Fruit fly (Drosophila melanogaster): ENCODE measurements around the gene CG43342.
A peak's percentile ranks its signal among the peaks of the same experiment; 100 is the strongest.

The CG43342 gene

DNA sequence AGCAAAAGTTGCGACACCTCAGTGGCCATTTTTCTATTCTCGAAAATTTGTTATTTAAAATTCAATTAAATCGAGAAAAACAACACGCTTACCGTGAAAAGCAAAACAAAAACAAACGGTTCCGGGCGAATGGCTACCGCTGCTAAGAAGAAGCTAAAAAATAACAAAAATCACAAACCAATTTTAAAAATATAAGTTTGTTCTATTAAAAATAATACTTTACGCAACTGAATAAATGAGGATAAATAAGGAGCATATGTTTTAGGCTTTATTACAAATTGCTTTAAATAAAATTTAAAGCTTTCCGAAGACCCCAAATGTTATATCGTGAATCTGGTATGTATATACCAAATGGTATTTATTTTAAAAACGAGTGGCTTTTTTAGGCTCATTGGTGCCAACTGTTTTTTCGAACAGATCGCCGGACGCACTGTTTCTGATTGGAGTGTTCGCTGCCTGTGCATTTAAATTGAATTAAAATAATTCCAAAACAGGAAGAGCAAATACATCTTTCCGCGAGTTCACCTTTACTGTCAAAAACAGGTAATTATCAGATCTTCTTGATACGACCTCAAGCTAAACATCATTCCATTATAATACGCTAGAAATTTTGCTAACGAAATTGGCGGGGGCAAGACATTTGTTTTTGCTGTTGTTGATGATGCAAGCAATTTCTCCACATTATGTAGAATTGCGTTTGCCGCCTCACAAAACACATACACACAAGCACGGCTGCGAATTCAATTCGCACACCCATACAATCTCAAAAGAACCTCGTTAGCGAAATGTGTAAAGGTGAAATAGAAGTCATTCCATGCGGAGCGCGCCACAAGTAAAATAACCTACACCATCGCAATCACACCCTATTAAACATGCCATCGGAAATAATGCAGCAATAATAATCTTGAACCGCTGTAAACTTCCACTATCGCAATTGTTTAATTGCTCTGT is 13.7 kb upstream of the CG43342 start, which contains the start of the genes Polr3F and PyK:
Gene Polr3F (minus strand): TSS at position 248 of the 951 bp plus-strand sequence.
Gene PyK (plus strand): TSS at position 411 of the 951 bp plus-strand sequence.
- TF ChIP-seq CG17801 (GFP tag; optimal IDR thresholded peaks at IDR 0.05; ENCODE audit: partially characterized antibody), result peak; percentile 87

DNA sequence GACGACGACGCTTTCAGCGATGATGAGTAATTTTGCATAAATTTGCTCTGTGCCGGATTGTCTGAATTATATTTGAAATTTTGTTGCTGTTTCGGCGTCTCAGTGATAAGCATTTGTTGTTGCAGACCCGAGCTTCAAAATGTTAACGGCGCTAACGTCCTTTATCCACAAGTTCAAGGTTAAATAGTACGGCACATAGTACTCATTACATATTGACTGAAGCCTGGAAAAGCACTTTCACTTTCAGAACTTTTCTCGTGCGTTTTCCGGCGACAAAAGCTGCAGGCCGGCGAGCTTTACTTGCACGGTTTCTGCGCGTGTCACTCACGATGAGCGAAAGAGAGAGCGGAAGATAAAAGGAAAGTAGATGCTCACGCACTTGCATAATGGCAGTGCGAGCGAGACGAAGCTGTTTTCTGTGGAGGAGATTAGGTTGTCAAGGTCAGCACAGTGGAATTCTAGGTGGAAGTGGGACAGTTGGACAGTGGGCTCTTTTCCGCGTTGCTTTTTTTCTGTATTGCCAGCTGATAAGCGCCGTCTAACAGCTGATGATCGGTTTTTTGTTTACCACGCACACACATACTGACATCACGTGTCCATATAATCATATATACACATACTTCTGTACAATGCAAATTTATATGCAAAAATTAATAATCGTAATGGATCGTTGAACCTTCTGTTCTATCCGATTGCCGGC is 12.9 kb upstream of the CG43342 start:
- no peak for TF ChIP-seq CG17801 (GFP tag; optimal IDR thresholded peaks at IDR 0.05; ENCODE audit: partially characterized antibody)

DNA sequence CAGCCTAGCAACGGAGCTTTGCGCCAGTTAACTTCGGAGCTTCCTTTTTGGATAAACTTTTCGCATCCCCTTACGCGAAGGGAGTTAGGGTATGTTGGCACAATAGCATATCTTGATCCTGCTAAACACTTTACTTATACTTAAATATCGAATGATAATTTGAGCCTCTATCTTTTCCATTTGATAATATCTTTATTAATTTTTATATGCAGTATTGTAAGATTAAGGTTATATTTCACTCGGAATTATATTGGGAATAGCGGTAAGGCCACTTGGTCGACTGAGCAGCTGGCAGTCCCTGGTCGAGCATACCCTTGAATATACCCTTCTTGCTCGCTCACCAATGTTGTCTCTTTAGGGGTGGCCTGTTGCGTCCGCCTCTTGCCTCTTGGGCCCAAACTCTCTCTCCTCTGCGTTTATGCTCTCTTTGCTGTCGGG is 12.3 kb upstream of the CG43342 start:
- TF ChIP-seq CG17801 (GFP tag; optimal IDR thresholded peaks at IDR 0.05; ENCODE audit: partially characterized antibody), result no peak

DNA sequence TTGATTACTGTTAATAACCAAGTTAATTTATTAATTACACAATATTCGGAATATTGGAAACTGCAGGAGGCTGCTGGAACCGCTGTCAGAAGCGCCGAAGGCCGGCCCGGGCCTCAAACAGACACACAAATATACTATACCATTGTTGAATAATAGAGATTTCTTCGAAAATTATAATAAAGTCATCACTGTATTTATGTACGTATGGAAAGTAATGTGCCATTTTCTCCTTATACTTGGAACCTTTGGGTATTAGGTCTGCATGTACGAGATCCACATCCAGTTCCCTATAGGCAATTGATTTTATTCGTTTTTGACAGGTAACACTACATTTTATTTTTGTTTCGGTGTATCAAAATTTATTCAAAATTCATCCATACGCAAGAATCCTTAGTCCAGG is 8.6 kb upstream of the CG43342 start, which contains the start of gene CG7069:
Gene CG7069 (plus strand): TSS at position 301 of the 400 bp plus-strand sequence.
- TF ChIP-seq CG17801 (GFP tag; optimal IDR thresholded peaks at IDR 0.05; ENCODE audit: partially characterized antibody), result no peak

DNA sequence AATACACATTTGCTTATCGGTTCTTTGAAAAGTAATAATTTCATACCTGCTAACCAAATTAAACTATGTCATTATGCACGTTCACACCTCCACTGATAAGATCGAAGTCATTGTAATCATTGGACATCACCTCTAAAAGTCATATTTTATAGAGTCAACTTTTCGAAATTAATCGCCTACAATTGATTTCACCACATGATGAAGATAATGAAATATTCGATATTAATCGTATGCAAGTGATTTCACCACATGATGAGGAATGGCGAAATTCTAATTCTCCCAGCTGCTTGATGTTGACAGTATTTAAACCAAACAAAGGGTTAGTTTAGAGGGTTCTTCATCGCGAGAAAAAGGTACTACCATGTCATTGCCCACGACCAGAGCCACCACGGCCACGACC is 5.5 kb upstream of the CG43342 start, which contains the start of gene CG18596:
Gene CG18596 (plus strand): TSS at position 250 of the 400 bp plus-strand sequence.
- peak; percentile 44 for TF ChIP-seq CG17801 (GFP tag; optimal IDR thresholded peaks at IDR 0.05; ENCODE audit: partially characterized antibody)

DNA sequence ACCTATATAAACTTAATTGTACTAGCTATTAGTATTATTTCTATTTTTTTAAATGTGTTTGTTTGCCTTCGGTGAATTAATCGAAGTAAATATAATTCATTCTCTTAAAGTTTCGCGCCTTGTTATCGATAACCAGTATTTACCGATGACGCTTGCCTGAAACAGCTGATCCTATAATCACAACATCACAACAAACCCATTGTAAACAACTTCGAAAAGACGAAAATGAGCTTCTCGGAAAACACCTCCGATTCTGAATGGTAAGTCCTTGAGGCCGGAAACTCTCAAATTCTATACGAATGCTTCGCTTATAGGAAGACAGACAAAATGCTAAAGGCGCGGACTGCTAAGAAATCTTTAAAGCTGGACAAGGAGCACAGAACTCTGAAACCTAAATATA is 1.2 kb upstream of the CG43342 start, which contains the start of gene CG34149:
Gene CG34149 (plus strand): TSS at position 187 of the 400 bp plus-strand sequence.
- no peak for TF ChIP-seq CG17801 (GFP tag; optimal IDR thresholded peaks at IDR 0.05; ENCODE audit: partially characterized antibody)

DNA sequence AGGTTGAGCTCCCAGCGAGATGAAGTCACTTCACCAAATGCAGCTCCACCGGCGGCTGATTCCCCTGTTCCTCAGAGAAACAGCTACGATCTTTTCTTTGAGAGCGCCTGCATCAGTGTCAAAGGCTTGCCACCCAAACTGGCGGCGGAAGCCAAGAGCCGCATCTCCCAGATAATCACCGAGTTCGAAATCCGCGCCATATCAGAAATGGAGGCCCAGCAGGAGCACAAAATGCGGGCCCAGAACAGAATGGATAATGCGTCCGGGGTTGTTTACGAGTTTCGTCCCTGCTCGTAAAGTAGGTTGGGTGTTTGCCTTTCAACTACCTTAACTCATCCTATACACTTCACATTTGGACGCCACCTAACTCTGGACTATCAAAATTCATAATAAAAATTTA is 595 bp downstream of the CG43342 start, which contains the start of gene Gpdh3:
Gene Gpdh3 (plus strand): TSS at position 301 of the 400 bp plus-strand sequence.
- no peak for TF ChIP-seq CG17801 (GFP tag; optimal IDR thresholded peaks at IDR 0.05; ENCODE audit: partially characterized antibody)

DNA sequence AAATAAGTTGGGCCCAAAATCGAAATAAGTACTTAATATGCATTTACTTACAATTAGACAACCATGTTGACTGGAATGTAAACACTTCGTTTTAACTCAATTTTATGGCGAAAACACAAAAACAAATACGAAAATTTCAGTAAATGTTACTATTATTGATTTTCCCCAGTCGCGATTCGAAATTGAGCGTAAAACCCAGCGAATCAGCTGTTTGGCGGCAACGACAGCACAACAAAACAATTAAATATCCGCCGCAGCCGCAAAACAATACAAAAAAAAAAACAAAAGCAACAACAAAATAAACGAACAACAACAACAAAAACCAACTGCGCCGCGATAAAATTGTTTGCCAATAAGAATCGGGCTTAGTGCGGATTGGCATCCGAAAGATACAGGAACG is 8.5 kb downstream of the CG43342 start, which contains the start of the genes CAH8 and CG7059:
Gene CAH8 (minus strand): TSS at position 101 of the 400 bp plus-strand sequence.
Gene CG7059 (plus strand): TSS at position 167 of the 400 bp plus-strand sequence.
- no peak for TF ChIP-seq CG17801 (GFP tag; optimal IDR thresholded peaks at IDR 0.05; ENCODE audit: partially characterized antibody)

DNA sequence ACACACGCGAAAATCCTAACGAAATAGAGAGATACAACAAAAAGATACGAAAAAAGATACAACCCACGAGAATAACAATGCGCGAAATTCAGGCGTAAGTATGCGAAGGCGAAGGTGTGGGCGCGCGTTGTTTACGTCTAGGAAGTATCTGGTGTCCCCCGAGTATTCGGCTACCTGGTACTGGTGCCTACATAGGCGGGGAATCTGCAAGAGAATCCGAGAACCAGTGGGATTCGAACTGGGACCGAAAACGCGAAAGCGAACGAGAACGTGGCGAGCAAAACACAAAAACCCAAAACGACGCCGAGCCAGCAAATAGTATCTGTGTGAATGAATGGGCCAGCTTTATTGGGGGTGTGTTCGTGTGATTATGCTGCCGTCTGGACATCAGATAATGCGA is 9.0 kb downstream of the CG43342 start:
- TF ChIP-seq CG17801 (GFP tag; optimal IDR thresholded peaks at IDR 0.05; ENCODE audit: partially characterized antibody), result no peak

DNA sequence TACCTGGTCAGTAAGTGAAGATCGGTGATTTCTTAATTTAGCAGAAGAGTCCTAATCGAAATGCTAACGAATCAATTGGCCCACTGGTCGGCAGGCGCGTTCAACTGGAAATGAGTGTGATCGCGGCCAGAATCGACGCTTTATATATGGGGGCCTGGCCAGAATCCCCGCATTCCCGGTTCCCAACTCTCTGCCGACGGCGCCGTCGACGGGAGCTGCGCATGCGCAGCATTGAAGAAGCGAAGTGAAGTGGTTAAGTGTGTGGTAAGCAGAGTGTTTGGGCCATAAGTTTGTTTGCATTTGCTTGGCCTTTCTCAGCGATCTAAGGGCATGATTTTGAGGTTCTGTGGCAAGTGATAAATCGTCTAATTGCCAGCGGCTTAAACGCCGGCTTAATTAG is 12.9 kb downstream of the CG43342 start, which contains the start of gene CG13857:
Gene CG13857 (minus strand): TSS at position 101 of the 400 bp plus-strand sequence.
- no peak for TF ChIP-seq CG17801 (GFP tag; optimal IDR thresholded peaks at IDR 0.05; ENCODE audit: partially characterized antibody)

DNA sequence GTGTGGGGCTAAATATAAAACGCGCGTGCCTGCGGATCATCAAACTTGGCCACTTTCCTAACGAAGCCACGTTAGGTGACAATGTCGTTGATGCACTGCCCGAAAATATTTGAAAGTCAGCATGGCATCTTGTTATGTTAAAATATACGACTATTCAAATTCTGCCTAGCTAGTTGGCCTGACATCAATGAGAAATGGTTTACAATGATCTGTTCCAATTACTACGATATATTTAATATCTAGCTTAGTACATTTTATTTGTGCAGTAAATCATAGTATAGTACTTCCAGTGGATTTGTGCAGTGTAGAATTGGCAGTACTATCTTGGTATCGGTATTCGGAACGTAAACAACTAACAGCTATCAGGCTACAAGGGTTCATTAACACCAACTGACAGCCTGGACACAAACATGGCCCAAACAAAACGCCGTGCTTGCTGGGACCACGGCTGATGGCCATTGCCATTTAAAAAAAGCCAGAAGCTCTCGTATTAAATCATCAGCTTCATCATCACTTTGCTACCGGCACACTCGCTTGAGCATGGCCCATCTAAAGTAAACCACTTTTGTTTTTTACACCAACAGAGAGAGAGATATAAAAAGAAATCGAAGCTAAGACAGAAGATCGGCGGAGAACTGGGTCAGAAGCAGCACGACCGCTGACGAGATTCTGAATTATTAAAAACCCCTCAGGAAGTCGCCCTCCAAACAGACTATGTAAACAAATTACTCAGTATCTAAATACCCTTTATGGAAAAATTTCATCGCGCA is 14.5 kb downstream of the CG43342 start:
- no peak for TF ChIP-seq CG17801 (GFP tag; optimal IDR thresholded peaks at IDR 0.05; ENCODE audit: partially characterized antibody)

DNA sequence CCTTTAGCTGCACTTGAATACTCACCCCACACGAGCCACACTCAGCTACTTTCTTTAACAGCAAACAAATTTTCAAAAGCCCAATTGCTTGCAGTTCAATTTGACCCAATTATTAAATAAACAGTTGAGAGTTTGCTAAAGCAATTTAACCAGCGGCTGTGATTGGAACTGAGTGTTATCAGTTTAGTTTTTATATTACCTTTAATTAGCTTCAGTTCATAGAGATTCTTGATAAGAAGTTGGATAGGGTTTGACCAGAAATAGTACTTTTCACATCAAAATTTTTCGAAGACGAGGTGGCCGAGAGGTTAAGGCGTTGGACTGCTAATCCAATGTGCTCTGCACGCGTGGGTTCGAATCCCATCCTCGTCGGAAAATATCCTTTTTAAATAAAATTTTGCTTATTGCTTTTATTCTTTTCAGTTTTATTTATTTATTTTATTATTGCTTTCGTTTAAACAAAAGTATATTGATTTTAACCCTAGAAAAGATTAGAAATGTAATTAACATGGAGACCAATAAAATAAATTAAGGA is 15.2 kb downstream of the CG43342 start:
- TF ChIP-seq CG17801 (GFP tag; optimal IDR thresholded peaks at IDR 0.05; ENCODE audit: partially characterized antibody), result no peak

DNA sequence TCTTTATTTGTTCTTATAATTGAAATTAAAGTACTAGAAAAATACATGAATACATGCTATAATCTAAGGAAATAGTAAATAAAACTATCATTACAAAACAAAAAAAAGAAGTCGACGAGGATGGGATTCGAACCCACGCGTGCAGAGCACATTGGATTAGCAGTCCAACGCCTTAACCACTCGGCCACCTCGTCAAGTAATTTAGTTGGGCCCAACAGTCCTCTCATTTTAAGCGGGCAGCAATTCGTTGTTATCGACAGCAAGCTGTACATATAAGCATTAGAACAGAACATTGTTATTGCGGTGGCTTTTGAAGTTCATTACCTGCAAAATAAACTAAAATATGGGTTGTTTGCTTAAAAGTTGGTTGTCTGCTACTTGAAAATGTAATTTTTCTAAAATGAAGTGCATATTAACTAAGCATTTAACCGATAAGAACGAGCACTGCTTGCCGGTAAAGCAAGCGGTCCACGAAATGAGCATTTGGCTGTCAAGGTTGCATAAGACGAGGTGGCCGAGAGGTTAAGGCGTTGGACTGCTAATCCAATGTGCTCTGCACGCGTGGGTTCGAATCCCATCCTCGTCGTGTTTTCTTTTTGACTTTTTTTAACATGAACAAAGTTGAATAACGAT is 16.0 kb downstream of the CG43342 start:
- no peak for TF ChIP-seq CG17801 (GFP tag; optimal IDR thresholded peaks at IDR 0.05; ENCODE audit: partially characterized antibody)

DNA sequence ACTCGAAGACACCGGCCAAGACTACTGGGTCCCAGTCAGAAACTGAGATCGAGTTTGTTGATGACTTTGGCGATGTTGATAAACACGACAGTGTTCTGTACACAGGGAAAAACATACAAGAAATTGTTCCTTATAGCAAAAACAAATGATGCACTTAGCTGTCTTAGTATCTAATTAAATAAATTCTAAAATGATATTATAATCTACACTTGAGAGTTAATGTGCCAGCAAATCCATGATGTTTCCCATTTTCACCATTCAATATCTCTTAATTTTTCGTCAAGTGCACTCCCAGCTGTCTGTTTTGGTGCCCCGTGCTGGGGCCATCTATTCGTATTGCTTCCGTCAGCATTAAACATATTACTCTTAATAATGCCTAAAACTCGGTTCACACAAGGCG is 19.1 kb downstream of the CG43342 start:
- no peak for TF ChIP-seq CG17801 (GFP tag; optimal IDR thresholded peaks at IDR 0.05; ENCODE audit: partially characterized antibody)
